Fruit fly (Drosophila melanogaster): ENCODE measurements around the gene sens-2.

The sens-2 gene

DNA sequence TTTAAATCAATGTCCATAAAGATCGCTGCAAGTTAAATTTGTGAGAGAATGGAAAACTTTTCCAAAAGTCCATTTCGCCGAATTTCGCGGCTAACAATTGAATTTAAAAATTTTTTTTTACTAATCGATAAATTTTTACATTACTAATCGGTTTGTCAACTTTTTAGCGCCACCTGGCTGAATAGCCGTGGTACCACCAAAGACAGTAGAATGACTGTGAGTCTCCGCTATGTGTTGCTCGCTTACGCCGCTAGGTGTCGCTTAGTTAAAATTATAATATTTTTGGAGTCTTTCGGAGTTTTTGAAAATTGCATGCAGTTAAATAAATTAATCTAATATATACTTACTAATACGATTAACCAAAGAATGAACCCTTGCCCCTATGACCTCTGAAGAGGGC lies 24.3 kb upstream of the sens-2 start (continued):
- TF ChIP-seq pzg (GFP tag; optimal IDR thresholded peaks at IDR 0.05) (peak; percentile 64), Hr3 (GFP tag; optimal IDR thresholded peaks at IDR 0.05) (peak; percentile 34), bcd (GFP tag; optimal IDR thresholded peaks at IDR 0.05) (peak; percentile 47), CG2120 (GFP tag; optimal IDR thresholded peaks at IDR 0.05) (peak; percentile 51), Max (GFP tag; optimal IDR thresholded peaks at IDR 0.05) (peak; percentile 27), Oli (tag; optimal IDR thresholded peaks at IDR 0.05) (no peak), dati (GFP tag; IDR thresholded peaks at IDR 0.05) (no peak), psq (GFP tag; optimal IDR thresholded peaks at IDR 0.05) (no peak), mirr (GFP tag; optimal IDR thresholded peaks at IDR 0.05) (no peak), Lhr (GFP tag; optimal IDR thresholded peaks at IDR 0.05) (peak; percentile 90), dmrt99B (tag; optimal IDR thresholded peaks at IDR 0.05) (peak; percentile 4), CG31388 (GFP tag; optimal IDR thresholded peaks at IDR 0.05) (no peak), CG3838 (GFP tag; optimal IDR thresholded peaks at IDR 0.05) (no peak), zen2 (GFP tag; IDR thresholded peaks at IDR 0.05; ENCODE audit: partially characterized antibody) (no peak), CG30431 (GFP tag; optimal IDR thresholded peaks at IDR 0.05) (no peak), fru (optimal IDR thresholded peaks at IDR 0.05) (no peak), ken (GFP tag; IDR thresholded peaks at IDR 0.05) (no peak), Opbp (GFP tag; IDR thresholded peaks at IDR 0.05; ENCODE audit: partially characterized antibody) (peak; percentile 67; the same call in 1 of the 3 replicates), CG10209 (GFP tag; optimal IDR thresholded peaks at IDR 0.05) (peak; percentile 25), HmgZ (tag; optimal IDR thresholded peaks at IDR 0.05) (peak; percentile 67), CG4360 (GFP tag; IDR thresholded peaks at IDR 0.05) (peak; percentile 50), slp2 (GFP tag; optimal IDR thresholded peaks at IDR 0.05) (no peak), ato (GFP tag; IDR thresholded peaks at IDR 0.05; ENCODE audit: partially characterized antibody) (peak; percentile 61; the same call in 1 of the 2 replicates), wdn (GFP tag; IDR thresholded peaks at IDR 0.05) (no peak), CG7271 (tag; optimal IDR thresholded peaks at IDR 0.05) (no peak), Dfd (GFP tag; optimal IDR thresholded peaks at IDR 0.05) (no peak), CG17612 (GFP tag; IDR thresholded peaks at IDR 0.05) (peak; percentile 30; the same call in 1 of the 2 replicates), CG6654 (GFP tag; optimal IDR thresholded peaks at IDR 0.05) (no peak), crc (GFP tag; optimal IDR thresholded peaks at IDR 0.05) (no peak), CG9932 (GFP tag; IDR thresholded peaks at IDR 0.05) (peak; percentile 61), Ssrp (tag; optimal IDR thresholded peaks at IDR 0.05) (peak; percentile 1), hth (optimal IDR thresholded peaks at IDR 0.05) (no peak), Dip2 (GFP tag; IDR thresholded peaks at IDR 0.05) (no peak), CTCF (GFP tag; optimal IDR thresholded peaks at IDR 0.05) (peak; percentile 99), CG8388 (GFP tag; optimal IDR thresholded peaks at IDR 0.05) (no peak), wor (GFP tag; IDR thresholded peaks at IDR 0.05) (no peak), mam (GFP tag; optimal IDR thresholded peaks at IDR 0.05) (peak; percentile 27), CG9797 (GFP tag; optimal IDR thresholded peaks at IDR 0.05) (peak; percentile 26), vfl (GFP tag; optimal IDR thresholded peaks at IDR 0.05) (no peak), CG8281 (tag; optimal IDR thresholded peaks at IDR 0.05) (no peak), CG13624 (GFP tag; optimal IDR thresholded peaks at IDR 0.05) (peak; percentile 49), otp (GFP tag; IDR thresholded peaks at IDR 0.05) (no peak), lilli (GFP tag; optimal IDR thresholded peaks at IDR 0.05) (peak; percentile 51), CG9609 (GFP tag; optimal IDR thresholded peaks at IDR 0.05) (peak; percentile 30), Hey (tag; optimal IDR thresholded peaks at IDR 0.05) (no peak), CG13296 (GFP tag; optimal IDR thresholded peaks at IDR 0.05) (no peak), BEAF-32 (GFP tag; optimal IDR thresholded peaks at IDR 0.05) (peak; percentile 57), CG16815 (GFP tag; optimal IDR thresholded peaks at IDR 0.05) (no peak), eve (GFP tag; optimal IDR thresholded peaks at IDR 0.05) (peak in 1 of 2 experiments; percentile 51), CG12155 (GFP tag; optimal IDR thresholded peaks at IDR 0.05) (no peak), Lim3 (GFP tag; IDR thresholded peaks at IDR 0.05) (no peak), ems (GFP tag; optimal IDR thresholded peaks at IDR 0.05) (no peak), CG10565 (GFP tag; optimal IDR thresholded peaks at IDR 0.05) (no peak)

Measured in whole organism, embryonic.